Fruit fly (Drosophila melanogaster) whole organism, embryonic: ENCODE measurements around the gene CdGAPr.

Experiments used
- Atf3 ChIP-seq: fragments of 200-800 bp; sonication (Bioruptor generic); optimal IDR thresholded peaks from 3 replicates; lab custom pipeline; 2016; ENCODE audit warnings: missing biosample characterization, missing genetic modification characterization
- Bteb2 ChIP-seq: fragments of 200-800 bp; sonication (Bioruptor generic); optimal IDR thresholded peaks from 2 replicates; lab custom pipeline; 2016; ENCODE audit warnings: missing biosample characterization, missing genetic modification characterization
- CG11504 ChIP-seq: fragments of 200-800 bp; sonication (Bioruptor generic); optimal IDR thresholded peaks from 3 replicates; lab custom pipeline; 2019; ENCODE audit warnings: missing biosample characterization, mild to moderate bottlenecking, missing genetic modification characterization, moderate library complexity
- CG12219 ChIP-seq: fragments of 200-800 bp; sonication (Bioruptor generic); optimal IDR thresholded peaks from 3 replicates; lab custom pipeline; 2018; ENCODE audit warnings: missing biosample characterization, mild to moderate bottlenecking, missing genetic modification characterization
- CG12299 ChIP-seq: fragments of 200-800 bp; sonication (Bioruptor generic); optimal IDR thresholded peaks from 2 replicates; lab custom pipeline; 2018; ENCODE audit warnings: missing biosample characterization, mild to moderate bottlenecking, missing genetic modification characterization
- CG13894 ChIP-seq: fragments of 200-800 bp; sonication (Bioruptor generic); optimal IDR thresholded peaks from 3 replicates; lab custom pipeline; 2018; ENCODE audit warnings: missing biosample characterization, mild to moderate bottlenecking, missing genetic modification characterization, moderate library complexity
- CG15011 ChIP-seq: fragments of 200-800 bp; sonication (Bioruptor generic); optimal IDR thresholded peaks from 3 replicates; lab custom pipeline; 2018; ENCODE audit warnings: missing biosample characterization, mild to moderate bottlenecking, missing genetic modification characterization
- CG1529 ChIP-seq: fragments of 200-800 bp; sonication (Bioruptor generic); optimal IDR thresholded peaks from 3 replicates; lab custom pipeline; 2018; ENCODE audit warnings: missing biosample characterization, missing genetic modification characterization
- CG16813 ChIP-seq: fragments of 200-800 bp; sonication (Bioruptor generic); IDR thresholded peaks from 3 replicates; pipeline ENCODE4 v1.3.6; 2022; ENCODE audit warnings: missing biosample characterization, missing genetic modification characterization; ENCODE audit not compliant: partially characterized antibody
- CG1792 ChIP-seq: fragments of 200-800 bp; sonication (Bioruptor generic); optimal IDR thresholded peaks from 2 replicates; lab custom pipeline; 2016; ENCODE audit warnings: missing biosample characterization, missing genetic modification characterization
- CG2199 ChIP-seq: fragments of 200-800 bp; sonication (Bioruptor generic); IDR thresholded peaks from 3 replicates; pipeline ENCODE4 v1.3.6; 2022; ENCODE audit warnings: missing biosample characterization, missing genetic modification characterization
- CG2712 ChIP-seq: fragments of 200-800 bp; optimal IDR thresholded peaks from 3 replicates; lab custom pipeline; 2019; ENCODE audit warnings: missing biosample characterization, mild to moderate bottlenecking, missing genetic modification characterization, moderate library complexity
- CG30431 ChIP-seq: fragments of 200-800 bp; sonication (Bioruptor generic); optimal IDR thresholded peaks from 2 replicates; lab custom pipeline; 2017; ENCODE audit warnings: missing biosample characterization, missing genetic modification characterization
- CG3847 ChIP-seq: fragments of 200-800 bp; sonication (Bioruptor generic); IDR thresholded peaks from 2 replicates; pipeline ENCODE4 v1.3.6; 2022; ENCODE audit warnings: missing biosample characterization, missing genetic modification characterization
- CG3995 ChIP-seq: fragments of 200-800 bp; sonication (Bioruptor generic); optimal IDR thresholded peaks from 3 replicates; lab custom pipeline; 2016; ENCODE audit warnings: missing biosample characterization, missing genetic modification characterization
- CG42726 ChIP-seq: fragments of 200-800 bp; sonication (Bioruptor generic); IDR thresholded peaks from 2 replicates; pipeline ENCODE4 v1.3.6; 2022; ENCODE audit warnings: missing biosample characterization, missing genetic modification characterization; ENCODE audit not compliant: partially characterized antibody
- CG6272 ChIP-seq: fragments of 200-800 bp; sonication (Bioruptor generic); IDR thresholded peaks from 2 replicates; pipeline ENCODE4 v1.3.6; 2022; ENCODE audit warnings: missing biosample characterization, missing genetic modification characterization
- CG7963 ChIP-seq: fragments of 200-800 bp; sonication (Bioruptor generic); IDR thresholded peaks from 3 replicates; pipeline ENCODE4 v1.3.6; 2022; ENCODE audit warnings: missing biosample characterization, missing genetic modification characterization; ENCODE audit not compliant: partially characterized antibody
- CG8290 ChIP-seq, 3 experiments: fragments of 200-800 bp; sonication (Bioruptor generic); optimal IDR thresholded peaks; 2 replicates each; lab custom pipeline; 2016 to 2019; ENCODE audit warnings: missing biosample characterization in 3 of 3, missing genetic modification characterization in 3 of 3, mild to moderate bottlenecking in 2 of 3, moderate library complexity in 1 of 3
- CG9215 ChIP-seq: fragments of 200-800 bp; sonication (Bioruptor generic); IDR thresholded peaks from 2 replicates; pipeline ENCODE4 v1.3.6; 2022; ENCODE audit warnings: missing biosample characterization, missing genetic modification characterization
- Fer1 ChIP-seq: fragments of 200-800 bp; sonication (Bioruptor generic); optimal IDR thresholded peaks from 2 replicates; lab custom pipeline; 2017; ENCODE audit warnings: missing biosample characterization, mild to moderate bottlenecking, missing genetic modification characterization
- GATAe ChIP-seq: fragments of 200-800 bp; sonication (Bioruptor generic); conservative IDR thresholded peaks from 2 replicates; pipeline ENCODE4 v1.3.6; 2022; ENCODE audit warnings: missing biosample characterization, missing genetic modification characterization
- Hand ChIP-seq: fragments of 200-800 bp; sonication (Bioruptor generic); optimal IDR thresholded peaks from 2 replicates; lab custom pipeline; 2017; ENCODE audit warnings: mild to moderate bottlenecking, missing biosample characterization, missing genetic modification reagents, missing genetic modification characterization
- Hr78 ChIP-seq, 2 experiments: fragments of 200-800 bp in 1 of 2; fragments of >200 bp in 1 of 2; sonication (Bioruptor generic) in 1 of 2; optimal IDR thresholded peaks; 2 replicates each; lab custom pipeline; 2017 to 2019; ENCODE audit warnings: missing biosample characterization in 2 of 2, missing genetic modification characterization in 2 of 2, mild to moderate bottlenecking in 1 of 2, moderate library complexity in 1 of 2
- MESR4 ChIP-seq: fragments of 200-800 bp; sonication (Bioruptor generic); optimal IDR thresholded peaks from 2 replicates; lab custom pipeline; 2018; ENCODE audit warnings: missing biosample characterization, mild to moderate bottlenecking, missing genetic modification characterization, moderate library complexity
- Mad ChIP-seq: fragments of 200-800 bp; sonication (Bioruptor generic); optimal IDR thresholded peaks from 2 replicates; lab custom pipeline; 2016; ENCODE audit warnings: missing biosample characterization, missing genetic modification characterization
- Nf-YB ChIP-seq: fragments of 200-800 bp; sonication (Bioruptor generic); optimal IDR thresholded peaks from 3 replicates; lab custom pipeline; 2019; ENCODE audit warnings: missing biosample characterization, mild to moderate bottlenecking, missing genetic modification characterization, moderate library complexity
- Oli ChIP-seq: fragments of 200-800 bp; sonication (Bioruptor generic); optimal IDR thresholded peaks from 2 replicates; lab custom pipeline; 2018; ENCODE audit warnings: missing biosample characterization, mild to moderate bottlenecking, missing genetic modification characterization, moderate library complexity
- Spps ChIP-seq: fragments of 200-800 bp; sonication (Bioruptor generic); optimal IDR thresholded peaks from 2 replicates; lab custom pipeline; 2018; ENCODE audit warnings: missing biosample characterization, mild to moderate bottlenecking, missing genetic modification characterization
- Usf ChIP-seq: fragments of 200-800 bp; sonication (Bioruptor generic); optimal IDR thresholded peaks from 2 replicates; lab custom pipeline; 2017; ENCODE audit warnings: missing genotype, missing biosample characterization, missing genetic modification characterization
- amos ChIP-seq: fragments of 200-800 bp; sonication (Bioruptor generic); IDR thresholded peaks from 2 replicates; pipeline ENCODE4 v1.3.6; 2022; ENCODE audit warnings: missing biosample characterization, missing genetic modification characterization; ENCODE audit not compliant: partially characterized antibody
- ara ChIP-seq: fragments of 200-800 bp; sonication (Bioruptor generic); IDR thresholded peaks from 2 replicates; pipeline ENCODE4 v1.3.6; 2022; ENCODE audit warnings: missing biosample characterization, missing genetic modification characterization
- ase ChIP-seq: fragments of 200-800 bp; sonication (Bioruptor generic); IDR thresholded peaks from 3 replicates; pipeline ENCODE4 v1.3.6; 2022; ENCODE audit warnings: missing biosample characterization, missing genetic modification characterization
- bbx ChIP-seq: fragments of 200-800 bp; sonication (Bioruptor generic); IDR thresholded peaks from 2 replicates; pipeline ENCODE4 v1.3.6; 2022; ENCODE audit warnings: missing biosample characterization, missing genetic modification characterization; ENCODE audit not compliant: partially characterized antibody
- cato ChIP-seq: fragments of 200-800 bp; sonication (Bioruptor generic); optimal IDR thresholded peaks from 2 replicates; lab custom pipeline; 2016; ENCODE audit warnings: missing biosample characterization, missing genetic modification characterization, borderline replicate concordance
- chinmo ChIP-seq: fragments of 200-800 bp; sonication (Bioruptor generic); IDR thresholded peaks from 4 replicates; pipeline ENCODE4 v1.3.6; 2022; ENCODE audit warnings: missing biosample characterization, missing genetic modification characterization; ENCODE audit not compliant: partially characterized antibody
- cwo ChIP-seq: fragments of 200-800 bp; sonication (Bioruptor generic); optimal IDR thresholded peaks from 3 replicates; lab custom pipeline; 2017; ENCODE audit warnings: missing biosample characterization, missing genetic modification characterization, mild to moderate bottlenecking, moderate library complexity, missing genetic modification reagents
- hkb ChIP-seq, 2 experiments: fragments of 200-800 bp in 1 of 2; fragments of >200 bp in 1 of 2; sonication (Bioruptor generic) in 1 of 2; IDR thresholded peaks in 1 of 2; optimal IDR thresholded peaks in 1 of 2; 2 replicates each; pipeline versions ENCODE4 v1.3.6 to Lab custom; 2017 to 2022; ENCODE audit warnings: missing biosample characterization in 1 of 2, missing genetic modification characterization in 1 of 2
- inv ChIP-seq: fragments of 200-800 bp; sonication (Bioruptor generic); IDR thresholded peaks from 2 replicates; pipeline ENCODE4 v1.3.6; 2022; ENCODE audit warnings: missing biosample characterization, missing genetic modification characterization; ENCODE audit not compliant: partially characterized antibody
- kay ChIP-seq: fragments of 200-800 bp; sonication (Bioruptor generic); optimal IDR thresholded peaks from 2 replicates; lab custom pipeline; 2016; ENCODE audit warnings: missing biosample characterization, missing genetic modification characterization
- lmd ChIP-seq: fragments of 200-800 bp; sonication (Bioruptor generic); IDR thresholded peaks from 2 replicates; pipeline ENCODE4 v1.3.6; 2022; ENCODE audit warnings: missing biosample characterization, missing genetic modification characterization
- lov ChIP-seq, 2 experiments: fragments of 200-800 bp in 1 of 2; fragments of >200 bp in 1 of 2; sonication (Bioruptor generic) in 1 of 2; IDR thresholded peaks in 1 of 2; optimal IDR thresholded peaks in 1 of 2; 2 replicates in 1 of 2; 3 replicates in 1 of 2; pipeline versions ENCODE4 v1.3.6 to Lab custom; 2017 to 2022; ENCODE audit warnings: missing biosample characterization in 1 of 2, missing genetic modification characterization in 1 of 2
- oc ChIP-seq: fragments of 200-800 bp; sonication (Bioruptor generic); optimal IDR thresholded peaks from 2 replicates; lab custom pipeline; 2018; ENCODE audit warnings: missing biosample characterization, mild to moderate bottlenecking, missing genetic modification characterization, moderate library complexity
- pan ChIP-seq, 4 experiments: fragments of >200 bp in 3 of 4; fragments of 200-800 bp in 1 of 4; sonication (Bioruptor generic) in 1 of 4; optimal IDR thresholded peaks in 3 of 4; IDR thresholded peaks in 1 of 4; 2 replicates each; pipeline versions ENCODE4 v1.3.6 to Lab custom; 2017 to 2022; ENCODE audit warnings: missing biosample characterization in 2 of 4, missing genetic modification characterization in 2 of 4, mixed read lengths in 1 of 4
- sens ChIP-seq: fragments of 200-800 bp; sonication (Bioruptor generic); peaks from one replicate; lab custom pipeline; 2016; ENCODE audit warnings: missing biosample characterization, missing genetic modification characterization
- sens-2 ChIP-seq: fragments of 200-800 bp; sonication (Bioruptor generic); IDR thresholded peaks from 2 replicates; pipeline ENCODE4 v1.3.6; 2022; ENCODE audit warnings: missing biosample characterization, missing genetic modification characterization
- sob ChIP-seq: fragments of 200-800 bp; sonication (Bioruptor generic); IDR thresholded peaks from 2 replicates; pipeline ENCODE4 v1.3.6; 2022; ENCODE audit warnings: missing biosample characterization, missing genetic modification characterization

CdGAPr gene

dm6 chr2L:19756716-19757115 is 35.0 kb downstream of the CdGAPr start, which contains the start of gene CG10631 (continued):
- TF ChIP-seq CG7963 (GFP tag; lab: Robert Waterston, UW): peak; percentile 47; the same call in 1 of the 3 replicates
- TF ChIP-seq CG3995 (GFP tag; lab: Kevin White, UChicago): peak; percentile 23
- peak; percentile 64; the same call in 1 of the 3 replicates for TF ChIP-seq CG16813 (GFP tag; lab: Robert Waterston, UW)
- 0 out of 2 replicates have a peak, but pooled peaks have one; percentile 11 for TF ChIP-seq CG3847 (GFP tag; lab: Robert Waterston, UW)
- TF ChIP-seq cwo (GFP tag; lab: Kevin White, UChicago): no peak
- peak; percentile 52; the same call in 1 of the 2 replicates for TF ChIP-seq CG42726 (GFP tag; lab: Robert Waterston, UW)
- no peak for TF ChIP-seq Usf
- TF ChIP-seq CG11504 (tag; lab: Kevin White, UChicago): peak; percentile 16
- TF ChIP-seq lov (optimal IDR thresholded peaks at IDR 0.05; lab: Kevin White, UChicago): no peak
- no peak for TF ChIP-seq lov (GFP tag; IDR thresholded peaks at IDR 0.05; lab: Robert Waterston, UW)
- TF ChIP-seq GATAe (GFP tag; lab: Robert Waterston, UW): no peak
- no peak for TF ChIP-seq Bteb2 (GFP tag; lab: Kevin White, UChicago)
- no peak for TF ChIP-seq hkb (optimal IDR thresholded peaks at IDR 0.05; lab: Kevin White, UChicago)
- TF ChIP-seq hkb (GFP tag; IDR thresholded peaks at IDR 0.05; lab: Robert Waterston, UW): no peak
- TF ChIP-seq amos: peak; percentile 86; the same call in 1 of the 2 replicates
- TF ChIP-seq CG9215 (GFP tag; lab: Robert Waterston, UW): no peak
- TF ChIP-seq Atf3 (GFP tag; lab: Kevin White, UChicago): no peak
- TF ChIP-seq ase (GFP tag; lab: Robert Waterston, UW): no peak
- no peak for TF ChIP-seq CG30431 (GFP tag; lab: Kevin White, UChicago)
- no peak for TF ChIP-seq Mad (GFP tag; lab: Kevin White, UChicago)
- TF ChIP-seq lmd: no peak
- TF ChIP-seq CG1792 (GFP tag; lab: Kevin White, UChicago): no peak
- peak; percentile 40 for TF ChIP-seq MESR4
- no peak for TF ChIP-seq CG12219 (GFP tag; lab: Kevin White, UChicago)
- no peak for TF ChIP-seq CG2712 (tag; lab: Kevin White, UChicago)
- TF ChIP-seq CG15011 (GFP tag; lab: Kevin White, UChicago): no peak
- peak; percentile 67 for TF ChIP-seq inv (GFP tag; lab: Robert Waterston, UW)
- TF ChIP-seq ara (GFP tag; lab: Robert Waterston, UW): no peak
- TF ChIP-seq pan (optimal IDR thresholded peaks at IDR 0.05; lab: Kevin White, UChicago): no peak
- peak in 1 of 2 experiments; percentile 15 for TF ChIP-seq pan (GFP tag; optimal IDR thresholded peaks at IDR 0.05 in 1 of 2, IDR thresholded peaks at IDR 0.05 in 1 of 2)
- TF ChIP-seq sob: 0 out of 2 replicates have a peak, but pooled peaks have one; percentile 34
- peak; percentile 85; the same call in 2 of the 4 replicates for TF ChIP-seq chinmo (GFP tag; lab: Robert Waterston, UW)
- TF ChIP-seq oc: no peak
- TF ChIP-seq bbx (GFP tag; lab: Robert Waterston, UW): peak; percentile 90
- no peak for TF ChIP-seq sens
- no peak for TF ChIP-seq CG8290 (GFP tag; optimal IDR thresholded peaks at IDR 0.05; lab: Kevin White, UChicago)
- peak in 1 of 2 experiments; percentile 64 for TF ChIP-seq CG8290 (tag; optimal IDR thresholded peaks at IDR 0.05; lab: Kevin White, UChicago)
- no peak for TF ChIP-seq Nf-YB (GFP tag; lab: Kevin White, UChicago)
- no peak for TF ChIP-seq sens-2 (GFP tag; lab: Robert Waterston, UW)
- no peak for TF ChIP-seq Hand
- no peak for TF ChIP-seq CG1529 (GFP tag; lab: Kevin White, UChicago)
- no peak for TF ChIP-seq CG13894 (tag; lab: Kevin White, UChicago)
- no peak for TF ChIP-seq Hr78 (GFP tag; optimal IDR thresholded peaks at IDR 0.05; lab: Kevin White, UChicago)
- no peak for TF ChIP-seq kay (GFP tag; lab: Kevin White, UChicago)
- TF ChIP-seq Fer1: peak; percentile 21
- no peak for TF ChIP-seq CG6272
- TF ChIP-seq cato: no peak
- no peak for TF ChIP-seq CG12299 (tag; lab: Kevin White, UChicago)
- TF ChIP-seq CG2199 (GFP tag; lab: Robert Waterston, UW): no peak
- no peak for TF ChIP-seq Oli
- TF ChIP-seq Spps (tag; lab: Kevin White, UChicago): no peak
